Fruit fly (Drosophila melanogaster) whole organism, pupa: ENCODE results near the gene CG15130.

Source experiments
- CG10348 ChIP-seq: fragments of 200-800 bp; sonication (Bioruptor generic); IDR thresholded peaks from 2 replicates; pipeline ENCODE4 v1.3.6; 2022; ENCODE audit warnings: missing biosample characterization, missing genetic modification characterization
- CG12605 ChIP-seq: fragments of 200-800 bp; sonication (Bioruptor generic); IDR thresholded peaks from 2 replicates; pipeline ENCODE4 v1.3.6; 2022; ENCODE audit warnings: missing biosample characterization, missing genetic modification characterization
- CG13204 ChIP-seq: fragments of 200-800 bp; sonication (Bioruptor generic); optimal IDR thresholded peaks from 2 replicates; lab custom pipeline; 2018; ENCODE audit warnings: missing biosample characterization, mild to moderate bottlenecking, missing genetic modification characterization, moderate library complexity
- CG14655 ChIP-seq: fragments of 200-800 bp; sonication (Bioruptor generic); optimal IDR thresholded peaks from 3 replicates; lab custom pipeline; 2017; ENCODE audit warnings: mild to moderate bottlenecking, missing biosample characterization, missing genetic modification reagents, missing genetic modification characterization
- CG15710 ChIP-seq: fragments of 200-800 bp; sonication (Bioruptor generic); optimal IDR thresholded peaks from 2 replicates; lab custom pipeline; 2018; ENCODE audit warnings: missing biosample characterization, mild to moderate bottlenecking, missing genetic modification characterization, moderate library complexity
- CG17806 ChIP-seq: fragments of 200-800 bp; sonication (Bioruptor generic); optimal IDR thresholded peaks from 2 replicates; lab custom pipeline; 2018; ENCODE audit warnings: missing biosample characterization, mild to moderate bottlenecking, missing genetic modification characterization, moderate library complexity
- CG32121 ChIP-seq: fragments of 200-800 bp; sonication (Bioruptor generic); IDR thresholded peaks from 2 replicates; pipeline ENCODE4 v1.3.6; 2022; ENCODE audit warnings: missing biosample characterization, missing genetic modification characterization
- CG34367 ChIP-seq: fragments of 200-800 bp; sonication (Bioruptor generic); optimal IDR thresholded peaks from 2 replicates; lab custom pipeline; 2018; ENCODE audit warnings: missing biosample characterization, mild to moderate bottlenecking, missing genetic modification characterization
- CG4496 ChIP-seq: fragments of 200-800 bp; sonication (Bioruptor generic); IDR thresholded peaks from 3 replicates; pipeline ENCODE4 v1.3.6; 2022; ENCODE audit warnings: missing biosample characterization, missing genetic modification characterization
- CG8159 ChIP-seq: fragments of 200-800 bp; sonication (Bioruptor generic); optimal IDR thresholded peaks from 3 replicates; lab custom pipeline; 2018; ENCODE audit warnings: missing biosample characterization, mild to moderate bottlenecking, missing genetic modification characterization, moderate library complexity
- CG8301 ChIP-seq: fragments of 200-800 bp; sonication (Bioruptor generic); optimal IDR thresholded peaks from 2 replicates; lab custom pipeline; 2018; ENCODE audit warnings: missing biosample characterization, mild to moderate bottlenecking, missing genetic modification characterization
- CG9948 ChIP-seq: fragments of 200-800 bp; sonication (Bioruptor generic); optimal IDR thresholded peaks from 2 replicates; lab custom pipeline; 2018; ENCODE audit warnings: missing biosample characterization, mild to moderate bottlenecking, missing genetic modification characterization, moderate library complexity
- D1 ChIP-seq: fragments of 200-800 bp; sonication (Bioruptor generic); optimal IDR thresholded peaks from 2 replicates; lab custom pipeline; 2018; ENCODE audit warnings: missing biosample characterization, mild to moderate bottlenecking, missing genetic modification characterization, moderate library complexity
- EcR ChIP-seq: fragments of 200-800 bp; sonication (Bioruptor generic); optimal IDR thresholded peaks from 3 replicates; lab custom pipeline; 2019; ENCODE audit warnings: missing biosample characterization, missing genetic modification characterization, mild to moderate bottlenecking, moderate library complexity, missing genetic modification reagents
- Ets98B ChIP-seq: fragments of 200-800 bp; sonication (Bioruptor generic); IDR thresholded peaks from 2 replicates; pipeline ENCODE4 v1.3.6; 2022; ENCODE audit warnings: missing biosample characterization, missing genetic modification characterization
- Pif1A ChIP-seq: fragments of 200-800 bp; sonication (Bioruptor generic); optimal IDR thresholded peaks from 3 replicates; lab custom pipeline; 2016; ENCODE audit warnings: missing biosample characterization, missing genetic modification characterization
- Pif1B ChIP-seq: fragments of 200-800 bp; sonication (Bioruptor generic); optimal IDR thresholded peaks from 3 replicates; lab custom pipeline; 2016; ENCODE audit warnings: missing biosample characterization, missing genetic modification characterization
- Snoo ChIP-seq: fragments of 200-800 bp; sonication (Bioruptor generic); optimal IDR thresholded peaks from 3 replicates; lab custom pipeline; 2017; ENCODE audit warnings: missing biosample characterization, mild to moderate bottlenecking, missing genetic modification characterization, inconsistent platforms
- fd96Ca ChIP-seq: fragments of 200-800 bp; sonication (Bioruptor generic); IDR thresholded peaks from 3 replicates; pipeline ENCODE4 v1.3.6; 2022; ENCODE audit warnings: missing biosample characterization, missing genetic modification characterization
- gl ChIP-seq: fragments of 200-800 bp; sonication (Bioruptor generic); optimal IDR thresholded peaks from 2 replicates; lab custom pipeline; 2018; ENCODE audit warnings: missing biosample characterization, mild to moderate bottlenecking, missing genetic modification characterization
- rn ChIP-seq: fragments of 200-800 bp; sonication (Bioruptor generic); IDR thresholded peaks from 2 replicates; pipeline ENCODE4 v1.3.6; 2022; ENCODE audit warnings: missing biosample characterization, missing genetic modification characterization

Gene CG15130

dm6 chr2L:20382141-20382815 is 42.2 kb downstream of the CG15130 start, which contains the start of gene CG16798:
CG16798 (minus strand) TSS chr2L:20382356.
- TF ChIP-seq CG4496 (GFP tag; lab: Robert Waterston, UW) (no peak), Pif1B (no peak), CG8159 (tag; lab: Kevin White, UChicago) (no peak), CG15710 (tag; lab: Kevin White, UChicago) (no peak), fd96Ca (GFP tag; lab: Robert Waterston, UW) (no peak), Pif1A (GFP tag; lab: Kevin White, UChicago) (no peak), CG13204 (GFP tag; lab: Kevin White, UChicago) (no peak), CG12605 (GFP tag; lab: Robert Waterston, UW) (no peak), D1 (tag; lab: Kevin White, UChicago) (no peak), EcR (GFP tag; lab: Kevin White, UChicago) (no peak), rn (GFP tag; lab: Robert Waterston, UW) (no peak), CG10348 (GFP tag; lab: Robert Waterston, UW) (no peak), CG8301 (tag; lab: Kevin White, UChicago) (no peak), CG9948 (no peak), CG32121 (GFP tag; lab: Robert Waterston, UW) (no peak), Ets98B (GFP tag; lab: Robert Waterston, UW) (no peak; the same call in 1 of the 2 replicates), CG14655 (GFP tag; lab: Kevin White, UChicago) (no peak), CG17806 (tag; lab: Kevin White, UChicago) (no peak)

- TF ChIP-seq CG8159 (tag; lab: Kevin White, UChicago) (peak; percentile 85), CG17806 (tag; lab: Kevin White, UChicago) (peak; percentile 84), CG10348 (GFP tag; lab: Robert Waterston, UW) (no peak), CG12605 (GFP tag; lab: Robert Waterston, UW) (peak; percentile 68; the same call in 1 of the 2 replicates), CG13204 (GFP tag; lab: Kevin White, UChicago) (peak; percentile 46), CG32121 (GFP tag; lab: Robert Waterston, UW) (no peak), CG8301 (tag; lab: Kevin White, UChicago) (peak; percentile 68), fd96Ca (GFP tag; lab: Robert Waterston, UW) (no peak), gl (tag; lab: Kevin White, UChicago) (peak; percentile 61), rn (GFP tag; lab: Robert Waterston, UW) (no peak), CG9948 (peak; percentile 84), EcR (GFP tag; lab: Kevin White, UChicago) (no peak), Pif1A (GFP tag; lab: Kevin White, UChicago) (peak; percentile 70), CG4496 (GFP tag; lab: Robert Waterston, UW) (peak; percentile 69; the same call in 2 of the 3 replicates), Ets98B (GFP tag; lab: Robert Waterston, UW) (no peak), D1 (tag; lab: Kevin White, UChicago) (no peak), Pif1B (peak; percentile 65), Snoo (no peak), CG14655 (GFP tag; lab: Kevin White, UChicago) (peak; percentile 80), CG34367 (tag; lab: Kevin White, UChicago) (peak; percentile 77), CG15710 (tag; lab: Kevin White, UChicago) (peak; percentile 78)
Measured at dm6 chr2L:20381329-20381728, 43.1 kb downstream of the CG15130 start.

- TF ChIP-seq CG14655 (GFP tag; lab: Kevin White, UChicago) (no peak), CG10348 (GFP tag; lab: Robert Waterston, UW) (no peak), CG13204 (GFP tag; lab: Kevin White, UChicago) (no peak)
Measured at dm6 chr2L:20374054-20374507, 50.4 kb downstream of the CG15130 start, which contains the start of gene Ugt37A1. Ugt37A1 (minus strand) TSS chr2L:20374104.
